Worm (Caenorhabditis elegans): ENCODE measurements around the gene rpl-39.

The rpl-39 gene

ce11 chrV:7774143-7774595, 1.7 kb downstream of the rpl-39 start, which contains the start of gene grl-10:
Gene grl-10, plus strand, starts transcription at chrV:7774545.
- TF ChIP-seq unc-62 (GFP tag; optimal IDR thresholded peaks at IDR 0.05), result no peak
- TF ChIP-seq ham-2 (GFP tag; optimal IDR thresholded peaks at IDR 0.05), result peak; percentile 28
- TF ChIP-seq elt-1 (tag; optimal IDR thresholded peaks at IDR 0.05; ENCODE audit: borderline replicate concordance, insufficient read depth), result peak; percentile 70

- TF ChIP-seq ceh-43 (GFP tag; optimal IDR thresholded peaks at IDR 0.05) (no peak), cnd-1 (tag; optimal IDR thresholded peaks at IDR 0.05) (no peak), snpc-4 (tag; optimal IDR thresholded peaks at IDR 0.05) (no peak), nhr-28 (tag; optimal IDR thresholded peaks at IDR 0.05) (no peak), lin-32 (GFP tag; optimal IDR thresholded peaks at IDR 0.05) (no peak), ztf-11 (tag; optimal IDR thresholded peaks at IDR 0.05) (no peak), unc-120 (tag; optimal IDR thresholded peaks at IDR 0.05; ENCODE audit: poor library complexity, severe bottlenecking) (no peak), lin-13 (tag; optimal IDR thresholded peaks at IDR 0.05) (no peak), M03D4.4 (tag; optimal IDR thresholded peaks at IDR 0.05) (no peak), ceh-83 (GFP tag; optimal IDR thresholded peaks at IDR 0.05) (no peak), drap-1 (GFP tag; optimal IDR thresholded peaks at IDR 0.05) (no peak), hlh-1 (tag; optimal IDR thresholded peaks at IDR 0.05) (no peak)
Measured at ce11 chrV:7773647-7774046, 2.2 kb downstream of the rpl-39 start.

- TF ChIP-seq ztf-11 (tag; optimal IDR thresholded peaks at IDR 0.05), result no peak
- TF ChIP-seq M03D4.4 (tag; optimal IDR thresholded peaks at IDR 0.05), result no peak
- no peak for TF ChIP-seq cnd-1 (tag; optimal IDR thresholded peaks at IDR 0.05)
- no peak for TF ChIP-seq ceh-83 (GFP tag; optimal IDR thresholded peaks at IDR 0.05)
- TF ChIP-seq mls-2 (tag; optimal IDR thresholded peaks at IDR 0.05), result no peak
- no peak for TF ChIP-seq sptf-1 (tag; optimal IDR thresholded peaks at IDR 0.05)
- no peak for TF ChIP-seq tbx-8 (GFP tag; optimal IDR thresholded peaks at IDR 0.05)
- TF ChIP-seq elt-3 (tag; optimal IDR thresholded peaks at IDR 0.05), result no peak
- TF ChIP-seq mab-5 (tag; optimal IDR thresholded peaks at IDR 0.05), result no peak
- TF ChIP-seq snpc-4 (tag; optimal IDR thresholded peaks at IDR 0.05), result no peak
- TF ChIP-seq blmp-1 (tag; optimal IDR thresholded peaks at IDR 0.05), result no peak
- no peak for TF ChIP-seq lsy-2 (tag; optimal IDR thresholded peaks at IDR 0.05)
- TF ChIP-seq sem-2 (GFP tag; optimal IDR thresholded peaks at IDR 0.05), result no peak
- TF ChIP-seq ceh-39 (tag; optimal IDR thresholded peaks at IDR 0.05), result no peak
- TF ChIP-seq ces-1 (GFP tag; optimal IDR thresholded peaks at IDR 0.05), result no peak
- no peak for TF ChIP-seq ceh-43 (GFP tag; optimal IDR thresholded peaks at IDR 0.05)
- TF ChIP-seq drap-1 (GFP tag; optimal IDR thresholded peaks at IDR 0.05), result no peak
- no peak for TF ChIP-seq unc-39 (tag; optimal IDR thresholded peaks at IDR 0.05)
Measured at ce11 chrV:7770961-7771360, 4.9 kb downstream of the rpl-39 start, which contains the start of gene frpr-3. Gene frpr-3, plus strand, starts transcription at chrV:7771261.

- no peak for TF ChIP-seq nhr-76 (tag; optimal IDR thresholded peaks at IDR 0.05)
- TF ChIP-seq pha-4 (tag; optimal IDR thresholded peaks at IDR 0.05), result no peak
- TF ChIP-seq tbx-8 (GFP tag; optimal IDR thresholded peaks at IDR 0.05), result no peak
- TF ChIP-seq ceh-39 (tag; optimal IDR thresholded peaks at IDR 0.05), result no peak
- no peak for TF ChIP-seq ham-2 (GFP tag; optimal IDR thresholded peaks at IDR 0.05)
- no peak for TF ChIP-seq mep-1 (tag; optimal IDR thresholded peaks at IDR 0.05)
- no peak for TF ChIP-seq zip-8 (tag; optimal IDR thresholded peaks at IDR 0.05)
- no peak for TF ChIP-seq unc-62 (GFP tag; optimal IDR thresholded peaks at IDR 0.05)
- no peak for TF ChIP-seq ces-1 (GFP tag; optimal IDR thresholded peaks at IDR 0.05)
- no peak for TF ChIP-seq cnd-1 (tag; optimal IDR thresholded peaks at IDR 0.05)
- no peak for TF ChIP-seq M03D4.4 (tag; optimal IDR thresholded peaks at IDR 0.05)
- TF ChIP-seq nhr-2 (tag; optimal IDR thresholded peaks at IDR 0.05), result no peak
- no peak for TF ChIP-seq lin-32 (GFP tag; optimal IDR thresholded peaks at IDR 0.05)
- TF ChIP-seq mls-2 (tag; optimal IDR thresholded peaks at IDR 0.05), result no peak
- no peak for TF ChIP-seq sem-2 (GFP tag; optimal IDR thresholded peaks at IDR 0.05)
- TF ChIP-seq unc-39 (tag; optimal IDR thresholded peaks at IDR 0.05), result no peak
Measured at ce11 chrV:7761906-7762305, 14.0 kb downstream of the rpl-39 start.

- TF ChIP-seq elt-3 (tag; optimal IDR thresholded peaks at IDR 0.05) (no peak), nhr-2 (tag; optimal IDR thresholded peaks at IDR 0.05) (no peak), ztf-11 (tag; optimal IDR thresholded peaks at IDR 0.05) (no peak), tbx-8 (GFP tag; optimal IDR thresholded peaks at IDR 0.05) (no peak), mls-2 (tag; optimal IDR thresholded peaks at IDR 0.05) (no peak), flh-1 (GFP tag; optimal IDR thresholded peaks at IDR 0.05) (no peak), ceh-43 (GFP tag; optimal IDR thresholded peaks at IDR 0.05) (no peak), unc-39 (tag; optimal IDR thresholded peaks at IDR 0.05) (no peak), bed-3 (GFP tag; optimal IDR thresholded peaks at IDR 0.05) (no peak), ceh-83 (GFP tag; optimal IDR thresholded peaks at IDR 0.05) (no peak), blmp-1 (tag; optimal IDR thresholded peaks at IDR 0.05) (no peak), lin-13 (tag; optimal IDR thresholded peaks at IDR 0.05) (no peak), lin-32 (GFP tag; optimal IDR thresholded peaks at IDR 0.05) (no peak), ham-2 (GFP tag; optimal IDR thresholded peaks at IDR 0.05) (no peak)
Measured at ce11 chrV:7760174-7760573, 15.7 kb downstream of the rpl-39 start, which contains the start of gene hint-3. Gene hint-3, plus strand, starts transcription at chrV:7760474.
